Worm (Caenorhabditis elegans) whole organism, L1 larva: ENCODE results near the gene sru-31.

ENCODE experiments used
- ceh-82 ChIP-seq, 3 experiments: fragments of 150-350 bp in 1 of 3; sonication (generic microtip) in 2 of 3; optimal IDR thresholded peaks; 2 replicates each; lab custom pipeline; 2014 to 2017; ENCODE audit warnings: missing biosample characterization in 3 of 3, missing genetic modification characterization in 3 of 3
- efl-3 ChIP-seq: fragments of 200-800 bp; sonication (Bioruptor generic); optimal IDR thresholded peaks from 2 replicates; lab custom pipeline; 2018; ENCODE audit warnings: mild to moderate bottlenecking, missing genetic modification characterization, missing compliant biosample characterization
- egl-27 ChIP-seq, 2 experiments: fragments of 150-350 bp in 1 of 2; sonication (generic microtip); optimal IDR thresholded peaks; 3 replicates each; lab custom pipeline; 2017 to 2018; ENCODE audit warnings: missing biosample characterization in 2 of 2, missing genetic modification characterization in 2 of 2, missing genetic modification reagents in 2 of 2
- elt-3 ChIP-seq, 6 experiments: fragments of 150-350 bp in 1 of 6; sonication (generic microtip); optimal IDR thresholded peaks; 2 replicates each; lab custom pipeline; 2017 to 2018; ENCODE audit warnings: missing biosample characterization in 6 of 6, missing genetic modification characterization in 6 of 6, inconsistent platforms in 1 of 6
- fos-1 ChIP-seq: fragments of 150-350 bp; optimal IDR thresholded peaks from 2 replicates; lab custom pipeline; 2014; ENCODE audit warnings: missing biosample characterization, missing genetic modification characterization
- lin-39 ChIP-seq: fragments of 150-350 bp; optimal IDR thresholded peaks from 2 replicates; lab custom pipeline; 2014; ENCODE audit warnings: missing biosample characterization, missing genetic modification reagents, missing genetic modification characterization
- mep-1 ChIP-seq: fragments of 150-350 bp; optimal IDR thresholded peaks from 2 replicates; lab custom pipeline; 2014; ENCODE audit warnings: missing biosample characterization, missing genetic modification characterization
- nhr-237 ChIP-seq: fragments of 150-350 bp; optimal IDR thresholded peaks from 2 replicates; lab custom pipeline; 2014; ENCODE audit warnings: missing biosample characterization, missing genetic modification characterization
- pqm-1 ChIP-seq: sonication (generic microtip); optimal IDR thresholded peaks from 3 replicates; lab custom pipeline; 2017; ENCODE audit warnings: missing biosample characterization, missing genetic modification characterization
- unc-62 ChIP-seq: fragments of 150-350 bp; optimal IDR thresholded peaks from 2 replicates; lab custom pipeline; 2014; ENCODE audit warnings: missing biosample characterization, missing genetic modification reagents, missing genetic modification characterization
- zag-1 ChIP-seq: fragments of 150-350 bp; optimal IDR thresholded peaks from 2 replicates; lab custom pipeline; 2014; ENCODE audit warnings: missing biosample characterization, missing genetic modification characterization

ce11 chrV:9848576-9848975 lies 32.1 kb downstream of the sru-31 start:
- TF ChIP-seq efl-3 (GFP tag; lab: Kevin White, UChicago) = no peak
- no peak for TF ChIP-seq zag-1 (tag; lab: Kevin White, UChicago)
- TF ChIP-seq nhr-237 (tag; lab: Kevin White, UChicago) = no peak
- no peak for TF ChIP-seq unc-62 (GFP tag; lab: Kevin White, UChicago)
- TF ChIP-seq egl-27 (tag; optimal IDR thresholded peaks at IDR 0.05; lab: Kevin White, UChicago) = no peak
- TF ChIP-seq lin-39 = no peak
- no peak for TF ChIP-seq ceh-82 (tag; optimal IDR thresholded peaks at IDR 0.05; lab: Kevin White, UChicago)
- no peak for TF ChIP-seq pqm-1
- TF ChIP-seq elt-3 (tag; optimal IDR thresholded peaks at IDR 0.05; lab: Kevin White, UChicago) = no peak
- TF ChIP-seq mep-1 = no peak
- no peak for TF ChIP-seq fos-1
